Worm (Caenorhabditis elegans): ENCODE results near the gene Y54G11A.9.

The Y54G11A.9 gene

ce11 chrII:14357936-14358416, 11.7 kb upstream of the Y54G11A.9 start, which contains the start of the genes agl-1 and pfs-2 (continued):
- TF ChIP-seq nhr-129 (tag; optimal IDR thresholded peaks at IDR 0.05), result peak; percentile 81
- TF ChIP-seq unc-55 (GFP tag; optimal IDR thresholded peaks at IDR 0.05), result peak; percentile 84
- no peak for TF ChIP-seq aly-2 (tag; optimal IDR thresholded peaks at IDR 0.05)
- peak; percentile 51 for TF ChIP-seq Y55F3AM.14 (GFP tag; optimal IDR thresholded peaks at IDR 0.05)

ce11 chrII:14351352-14351751, 5.1 kb upstream of the Y54G11A.9 start:
- TF ChIP-seq ztf-11 (tag; optimal IDR thresholded peaks at IDR 0.05) (no peak), mdl-1 (tag; optimal IDR thresholded peaks at IDR 0.05) (no peak), gmeb-1 (tag; optimal IDR thresholded peaks at IDR 0.05) (no peak), nhr-10 (tag; optimal IDR thresholded peaks at IDR 0.05) (no peak), nhr-12 (tag; optimal IDR thresholded peaks at IDR 0.05) (no peak), F13H6.1 (tag; optimal IDR thresholded peaks at IDR 0.05) (no peak), egl-27 (tag; optimal IDR thresholded peaks at IDR 0.05) (no peak), Y55F3AM.14 (GFP tag; optimal IDR thresholded peaks at IDR 0.05) (no peak), lin-39 (tag; optimal IDR thresholded peaks at IDR 0.05) (no peak), nhr-6 (tag; optimal IDR thresholded peaks at IDR 0.05) (no peak), nhr-77 (tag; optimal IDR thresholded peaks at IDR 0.05) (no peak), ceh-16 (tag; optimal IDR thresholded peaks at IDR 0.05) (no peak), mab-5 (tag; optimal IDR thresholded peaks at IDR 0.05) (no peak), snpc-4 (tag; optimal IDR thresholded peaks at IDR 0.05) (no peak), skn-1 (tag; optimal IDR thresholded peaks at IDR 0.05) (no peak), sma-3 (GFP tag; optimal IDR thresholded peaks at IDR 0.05) (no peak), elt-1 (tag; optimal IDR thresholded peaks at IDR 0.05) (no peak), elt-3 (tag; optimal IDR thresholded peaks at IDR 0.05) (no peak)

ce11 chrII:14350768-14351167, 4.5 kb upstream of the Y54G11A.9 start:
- TF ChIP-seq unc-55 (GFP tag; optimal IDR thresholded peaks at IDR 0.05) (no peak), lsy-2 (tag; optimal IDR thresholded peaks at IDR 0.05) (peak in 1 of 2 experiments; percentile 15)

- TF ChIP-seq lin-39 (tag; optimal IDR thresholded peaks at IDR 0.05), result no peak
- peak; percentile 54 for TF ChIP-seq sem-4 (tag; optimal IDR thresholded peaks at IDR 0.05)
- TF ChIP-seq nhr-77 (tag; optimal IDR thresholded peaks at IDR 0.05), result peak; percentile 49
- TF ChIP-seq mab-5 (tag; optimal IDR thresholded peaks at IDR 0.05), result peak; percentile 36
- peak; percentile 87 for TF ChIP-seq lin-13 (GFP tag; optimal IDR thresholded peaks at IDR 0.05)
- TF ChIP-seq ama-1 (optimal IDR thresholded peaks at IDR 0.05), result peak; percentile 89
- TF ChIP-seq snpc-4 (tag; optimal IDR thresholded peaks at IDR 0.05), result peak; percentile 86
- peak; percentile 61 for TF ChIP-seq nhr-6 (tag; optimal IDR thresholded peaks at IDR 0.05)
- peak; percentile 70 for TF ChIP-seq ztf-4 (tag; optimal IDR thresholded peaks at IDR 0.05)
- no peak for TF ChIP-seq nhr-23 (tag; optimal IDR thresholded peaks at IDR 0.05)
- no peak for TF ChIP-seq elt-1 (tag; optimal IDR thresholded peaks at IDR 0.05)
- TF ChIP-seq nhr-10 (tag; optimal IDR thresholded peaks at IDR 0.05), result no peak
- no peak for TF ChIP-seq unc-39 (tag; optimal IDR thresholded peaks at IDR 0.05)
- TF ChIP-seq sma-3 (GFP tag; optimal IDR thresholded peaks at IDR 0.05), result peak; percentile 83
- no peak for TF ChIP-seq peb-1 (tag; optimal IDR thresholded peaks at IDR 0.05)
- TF ChIP-seq ceh-16 (tag; optimal IDR thresholded peaks at IDR 0.05), result no peak
- peak; percentile 14 for TF ChIP-seq blmp-1 (tag; optimal IDR thresholded peaks at IDR 0.05; ENCODE audit: insufficient read depth)
- peak; percentile 48 for TF ChIP-seq zag-1 (tag; optimal IDR thresholded peaks at IDR 0.05)
- TF ChIP-seq Y55F3AM.14 (GFP tag; optimal IDR thresholded peaks at IDR 0.05), result peak; percentile 2
- no peak for TF ChIP-seq alr-1 (tag; optimal IDR thresholded peaks at IDR 0.05)
- peak; percentile 68 for TF ChIP-seq egl-27 (tag; optimal IDR thresholded peaks at IDR 0.05)
- TF ChIP-seq aly-2 (tag; optimal IDR thresholded peaks at IDR 0.05), result no peak
- peak; percentile 99 to 100 for TF ChIP-seq lsy-2 (tag; optimal IDR thresholded peaks at IDR 0.05)
- peak; percentile 95 for TF ChIP-seq lin-11 (tag; optimal IDR thresholded peaks at IDR 0.05)
- peak; percentile 91 for TF ChIP-seq crh-2 (tag; optimal IDR thresholded peaks at IDR 0.05)
- TF ChIP-seq sma-9 (GFP tag; optimal IDR thresholded peaks at IDR 0.05), result peak; percentile 64
- no peak for TF ChIP-seq sma-9 (tag; optimal IDR thresholded peaks at IDR 0.05)
- TF ChIP-seq nhr-11 (tag; optimal IDR thresholded peaks at IDR 0.05), result no peak
- TF ChIP-seq nhr-12 (tag; optimal IDR thresholded peaks at IDR 0.05), result no peak
- TF ChIP-seq unc-55 (GFP tag; optimal IDR thresholded peaks at IDR 0.05), result peak; percentile 98
- TF ChIP-seq mbf-1 (tag; optimal IDR thresholded peaks at IDR 0.05), result no peak
- TF ChIP-seq nhr-129 (tag; optimal IDR thresholded peaks at IDR 0.05), result peak; percentile 94
- TF ChIP-seq unc-62 (GFP tag; optimal IDR thresholded peaks at IDR 0.05), result no peak
- TF ChIP-seq elt-3 (tag; optimal IDR thresholded peaks at IDR 0.05), result no peak
- peak; percentile 70 for TF ChIP-seq nhr-25 (tag; optimal IDR thresholded peaks at IDR 0.05)
- TF ChIP-seq fos-1 (tag; optimal IDR thresholded peaks at IDR 0.05), result peak; percentile 76
- TF ChIP-seq gmeb-1 (tag; optimal IDR thresholded peaks at IDR 0.05), result peak; percentile 80
- no peak for TF ChIP-seq nhr-237 (tag; optimal IDR thresholded peaks at IDR 0.05)
- no peak for TF ChIP-seq R02D3.7 (tag; optimal IDR thresholded peaks at IDR 0.05)
- TF ChIP-seq C34F6.9 (tag; optimal IDR thresholded peaks at IDR 0.05), result peak; percentile 96
- no peak for TF ChIP-seq dmd-4 (tag; optimal IDR thresholded peaks at IDR 0.05)
- TF ChIP-seq ztf-11 (tag; optimal IDR thresholded peaks at IDR 0.05), result no peak
These were observed 3.2 kb upstream of the Y54G11A.9 start, which contains the start of the genes Y54G11A.17, lin-7 and elof-1 for ce11 chrII:14349356-14349923. TSS of gene Y54G11A.17 (minus strand) at chrII:14349406. TSS of gene lin-7 (minus strand) at chrII:14349406. TSS of gene elof-1 (plus strand) at chrII:14349738.

All from whole organism, L2 larva.